Worm (Caenorhabditis elegans) whole organism, L1 larva: ENCODE data around the gene cox-18.

Experiments
- ama-1 ChIP-seq: fragments of 150-350 bp; optimal IDR thresholded peaks from 2 replicates; lab custom pipeline; 2014
- mep-1 ChIP-seq: fragments of 150-350 bp; optimal IDR thresholded peaks from 2 replicates; lab custom pipeline; 2014; ENCODE audit warnings: missing biosample characterization, missing genetic modification characterization
- zag-1 ChIP-seq: fragments of 150-350 bp; optimal IDR thresholded peaks from 2 replicates; lab custom pipeline; 2014; ENCODE audit warnings: missing biosample characterization, missing genetic modification characterization

- no peak for TF ChIP-seq zag-1 (tag; lab: Kevin White, UChicago)
- no peak for TF ChIP-seq mep-1 (tag; lab: Kevin White, UChicago)
- no peak for TF ChIP-seq ama-1 (lab: Kevin White, UChicago)
These were observed 21.8 kb upstream of the cox-18 start for ce11 chrIV:1075484-1075883.
